Worm (Caenorhabditis elegans) whole organism, L2 larva: ENCODE data around the gene C23H3.2.

Experiments
- R02D3.7 ChIP-seq: fragments of 150-350 bp; optimal IDR thresholded peaks from 2 replicates; lab custom pipeline; 2014; ENCODE audit warnings: missing biosample characterization, missing genetic modification characterization
- crh-2 ChIP-seq: sonication (generic microtip); optimal IDR thresholded peaks from 2 replicates; lab custom pipeline; 2017; ENCODE audit warnings: missing biosample characterization, missing genetic modification characterization
- egl-27 ChIP-seq: sonication (generic microtip); optimal IDR thresholded peaks from 3 replicates; lab custom pipeline; 2017; ENCODE audit warnings: missing biosample characterization, missing genetic modification reagents, missing genetic modification characterization
- elt-3 ChIP-seq: sonication (generic microtip); optimal IDR thresholded peaks from 2 replicates; lab custom pipeline; 2017; ENCODE audit warnings: missing biosample characterization, missing genetic modification characterization
- fos-1 ChIP-seq: fragments of 150-350 bp; optimal IDR thresholded peaks from 2 replicates; lab custom pipeline; 2014; ENCODE audit warnings: missing biosample characterization, missing genetic modification characterization
- lsy-2 ChIP-seq, 2 experiments: fragments of 150-350 bp in 1 of 2; sonication (generic microtip) in 1 of 2; optimal IDR thresholded peaks; 2 replicates each; lab custom pipeline; 2014 to 2017; ENCODE audit warnings: missing biosample characterization in 2 of 2, missing genetic modification characterization in 2 of 2
- sem-4 ChIP-seq: fragments of 150-350 bp; optimal IDR thresholded peaks from 2 replicates; lab custom pipeline; 2014; ENCODE audit warnings: missing biosample characterization, missing genetic modification reagents, missing genetic modification characterization

- TF ChIP-seq fos-1 (tag; lab: Kevin White, UChicago) (no peak), lsy-2 (tag; optimal IDR thresholded peaks at IDR 0.05; lab: Kevin White, UChicago) (no peak), elt-3 (tag; lab: Kevin White, UChicago) (no peak), egl-27 (no peak), crh-2 (no peak), sem-4 (tag; lab: Kevin White, UChicago) (no peak), R02D3.7 (tag; lab: Kevin White, UChicago) (no peak)
Measured at ce11 chrII:29578-29977, 31.5 kb upstream of the C23H3.2 start.
